Fruit fly (Drosophila melanogaster): ENCODE results near the gene CG9016.
A peak's percentile ranks its signal among the peaks of the same experiment; 100 is the strongest.

The CG9016 gene

dm6 chr2L:5906893-5907850, 16.3 kb downstream of the CG9016 start, which contains the start of gene bchs (continued):
- peak; percentile 82 for TF ChIP-seq pho (GFP tag; optimal IDR thresholded peaks at IDR 0.05)
- TF ChIP-seq Elba2 (GFP tag; optimal IDR thresholded peaks at IDR 0.05) = peak; percentile 92
- TF ChIP-seq chm (GFP tag; IDR thresholded peaks at IDR 0.05) = peak; percentile 96
- peak; percentile 33 for TF ChIP-seq BEAF-32 (GFP tag; optimal IDR thresholded peaks at IDR 0.05)
- peak; percentile 83 for TF ChIP-seq CG14965 (GFP tag; optimal IDR thresholded peaks at IDR 0.05; ENCODE audit: borderline replicate concordance)
- no peak for TF ChIP-seq CG13894 (tag; optimal IDR thresholded peaks at IDR 0.05)
- TF ChIP-seq CG9932 (GFP tag; IDR thresholded peaks at IDR 0.05) = peak; percentile 75
- TF ChIP-seq Meics (GFP tag; optimal IDR thresholded peaks at IDR 0.05) = peak; percentile 88
- peak; percentile 33 for TF ChIP-seq CG9609 (GFP tag; optimal IDR thresholded peaks at IDR 0.05)
- peak; percentile 70 for TF ChIP-seq p53 (GFP tag; optimal IDR thresholded peaks at IDR 0.05)
- peak in 1 of 2 experiments; percentile 68 for TF ChIP-seq insv (GFP tag; optimal IDR thresholded peaks at IDR 0.05)
- peak in 1 of 2 experiments; percentile 72 for TF ChIP-seq Hr51 (GFP tag; optimal IDR thresholded peaks at IDR 0.05)
- peak in 1 of 2 experiments; percentile 77 for TF ChIP-seq tll (GFP tag; optimal IDR thresholded peaks at IDR 0.05)
- TF ChIP-seq tx (GFP tag; optimal IDR thresholded peaks at IDR 0.05) = peak; percentile 46
- peak; percentile 93 for TF ChIP-seq CG1529 (GFP tag; optimal IDR thresholded peaks at IDR 0.05)
- peak; percentile 78 for TF ChIP-seq pnt (GFP tag; optimal IDR thresholded peaks at IDR 0.05)
- TF ChIP-seq CG1233 (GFP tag; optimal IDR thresholded peaks at IDR 0.05) = peak; percentile 93
- no peak for TF ChIP-seq CG15269 (tag; optimal IDR thresholded peaks at IDR 0.05)
- TF ChIP-seq Hr78 (GFP tag; optimal IDR thresholded peaks at IDR 0.05) = peak in 1 of 2 experiments; percentile 81
- peak; percentile 36 for TF ChIP-seq Myb (GFP tag; optimal IDR thresholded peaks at IDR 0.05)
- no peak for TF ChIP-seq Eip74EF (GFP tag; optimal IDR thresholded peaks at IDR 0.05)
- peak; percentile 71 for TF ChIP-seq CG6689 (GFP tag; IDR thresholded peaks at IDR 0.05)
- peak; percentile 56 for TF ChIP-seq Oli (tag; optimal IDR thresholded peaks at IDR 0.05)
- TF ChIP-seq en (GFP tag; optimal IDR thresholded peaks at IDR 0.05) = peak; percentile 87
- TF ChIP-seq CkIIα-i1 (GFP tag; IDR thresholded peaks at IDR 0.05) = peak; percentile 16; the same call in 1 of the 2 replicates
- peak; percentile 83; the same call in 2 of the 3 replicates for TF ChIP-seq CG34422 (GFP tag; IDR thresholded peaks at IDR 0.05)
- TF ChIP-seq amos (GFP tag; IDR thresholded peaks at IDR 0.05; ENCODE audit: partially characterized antibody) = no peak; the same call in 1 of the 2 replicates
- peak; percentile 12 for TF ChIP-seq CG31388 (GFP tag; optimal IDR thresholded peaks at IDR 0.05)
- TF ChIP-seq pan (optimal IDR thresholded peaks at IDR 0.05) = peak in 1 of 2 experiments; percentile 2
- peak in 1 of 2 experiments; percentile 94 for TF ChIP-seq pan (GFP tag; optimal IDR thresholded peaks at IDR 0.05 in 1 of 2, IDR thresholded peaks at IDR 0.05 in 1 of 2)
- TF ChIP-seq rib (GFP tag; IDR thresholded peaks at IDR 0.05) = peak; percentile 91
- TF ChIP-seq Sry-δ (GFP tag; optimal IDR thresholded peaks at IDR 0.05) = peak; percentile 42
- peak; percentile 81 to 84 for TF ChIP-seq chif (GFP tag; optimal IDR thresholded peaks at IDR 0.05)
- peak; percentile 39 for TF ChIP-seq CG10565 (GFP tag; optimal IDR thresholded peaks at IDR 0.05)
- TF ChIP-seq CG30020 (tag; optimal IDR thresholded peaks at IDR 0.05) = no peak
- TF ChIP-seq Dbx (GFP tag; IDR thresholded peaks at IDR 0.05) = peak; percentile 76; the same call in 2 of the 3 replicates
- peak; percentile 90 for TF ChIP-seq oc (tag; optimal IDR thresholded peaks at IDR 0.05)
- peak; percentile 99 for TF ChIP-seq CG6813 (GFP tag; optimal IDR thresholded peaks at IDR 0.05)
- no peak for TF ChIP-seq CG14667 (GFP tag; IDR thresholded peaks at IDR 0.05)
- peak; percentile 68; the same call in 2 of the 3 replicates for TF ChIP-seq B-H1 (GFP tag; IDR thresholded peaks at IDR 0.05)
- no peak for TF ChIP-seq unpg (GFP tag; optimal IDR thresholded peaks at IDR 0.05)
- TF ChIP-seq Mrtf (GFP tag; IDR thresholded peaks at IDR 0.05) = peak; percentile 63; the same call in 1 of the 3 replicates
- no peak for TF ChIP-seq CG11560 (tag; IDR thresholded peaks at IDR 0.05)
- no peak for TF ChIP-seq CG6272 (GFP tag; IDR thresholded peaks at IDR 0.05)
- TF ChIP-seq CG13424 (tag; optimal IDR thresholded peaks at IDR 0.05) = peak; percentile 85
- peak; percentile 72 for TF ChIP-seq CG17328 (GFP tag; IDR thresholded peaks at IDR 0.05)
- no peak for TF ChIP-seq nom (GFP tag; optimal IDR thresholded peaks at IDR 0.05)

Data from whole organism, embryonic.